Worm (Caenorhabditis elegans) whole organism, late embryonic: Measurements from ENCODE around the gene fbxa-12.
A peak's percentile ranks its signal among the peaks of the same experiment; 100 is the strongest.

Experiments used
- C08G9.2 ChIP-seq: sonication (generic microtip); optimal IDR thresholded peaks from 2 replicates; lab custom pipeline; 2016; ENCODE audit warnings: mild to moderate bottlenecking, missing genetic modification characterization, moderate library complexity, missing compliant biosample characterization
- K09A11.1 ChIP-seq: sonication (generic microtip); optimal IDR thresholded peaks from 2 replicates; lab custom pipeline; 2017; ENCODE audit warnings: antibody characterized with exemption, mild to moderate bottlenecking, missing genetic modification characterization, missing compliant biosample characterization; ENCODE audit not compliant: insufficient read depth
- T23F11.4 ChIP-seq: fragments of 200-800 bp; sonication (Bioruptor generic); optimal IDR thresholded peaks from 2 replicates; lab custom pipeline; 2018; ENCODE audit warnings: mild to moderate bottlenecking, missing genetic modification characterization, missing compliant biosample characterization
- Y22D7AL.16 ChIP-seq: sonication (generic microtip); optimal IDR thresholded peaks from 2 replicates; lab custom pipeline; 2016; ENCODE audit warnings: missing genetic modification characterization, missing compliant biosample characterization
- ahr-1 ChIP-seq: sonication (generic microtip); optimal IDR thresholded peaks from 2 replicates; lab custom pipeline; 2016; ENCODE audit warnings: missing genetic modification characterization, missing compliant biosample characterization
- ceh-14 ChIP-seq: sonication (generic microtip); optimal IDR thresholded peaks from 2 replicates; lab custom pipeline; 2016; ENCODE audit warnings: missing genotype, missing genetic modification characterization, missing compliant biosample characterization
- ceh-19 ChIP-seq: fragments of 200-800 bp; sonication (Bioruptor generic); optimal IDR thresholded peaks from 2 replicates; lab custom pipeline; 2018; ENCODE audit warnings: mild to moderate bottlenecking, missing genetic modification characterization, missing compliant biosample characterization
- ceh-2 ChIP-seq: sonication (generic microtip); optimal IDR thresholded peaks from 2 replicates; lab custom pipeline; 2016; ENCODE audit warnings: missing genotype, missing genetic modification characterization, missing compliant biosample characterization
- ceh-22 ChIP-seq: sonication (generic microtip); optimal IDR thresholded peaks from 2 replicates; lab custom pipeline; 2017; ENCODE audit warnings: missing biosample characterization, missing genetic modification characterization
- ceh-24 ChIP-seq: sonication (generic microtip); optimal IDR thresholded peaks from 2 replicates; lab custom pipeline; 2016; ENCODE audit warnings: mild to moderate bottlenecking, missing genetic modification characterization, missing compliant biosample characterization
- ceh-45 ChIP-seq: fragments of 200-800 bp; sonication (Bioruptor generic); IDR thresholded peaks from 2 replicates; pipeline ENCODE4 v1.3.6; 2022; ENCODE audit warnings: missing genetic modification reagents, missing genetic modification characterization, missing compliant biosample characterization
- ceh-48 ChIP-seq: sonication (generic microtip); optimal IDR thresholded peaks from 2 replicates; lab custom pipeline; 2016; ENCODE audit warnings: missing genetic modification characterization, inconsistent platforms, missing compliant biosample characterization
- ceh-9 ChIP-seq: sonication (generic microtip); optimal IDR thresholded peaks from 2 replicates; lab custom pipeline; 2016; ENCODE audit warnings: mild to moderate bottlenecking, missing genetic modification characterization, inconsistent platforms, missing compliant biosample characterization
- che-1 ChIP-seq: sonication (generic microtip); optimal IDR thresholded peaks from 2 replicates; lab custom pipeline; 2016; ENCODE audit warnings: mild to moderate bottlenecking, missing genetic modification characterization, missing compliant biosample characterization
- elt-2 ChIP-seq: sonication (generic microtip); optimal IDR thresholded peaks from 2 replicates; lab custom pipeline; 2016; ENCODE audit warnings: missing genetic modification reagents, missing genetic modification characterization, missing compliant biosample characterization
- elt-4 ChIP-seq: sonication (generic microtip); optimal IDR thresholded peaks from 2 replicates; lab custom pipeline; 2016; ENCODE audit warnings: missing genetic modification characterization, missing compliant biosample characterization
- ets-4 ChIP-seq: sonication (generic microtip); optimal IDR thresholded peaks from 2 replicates; lab custom pipeline; 2016; ENCODE audit warnings: missing genetic modification characterization, missing compliant biosample characterization
- fkh-10 ChIP-seq: fragments of 150-350 bp; optimal IDR thresholded peaks from 2 replicates; lab custom pipeline; 2014; ENCODE audit warnings: missing biosample characterization, missing genetic modification reagents, missing genetic modification characterization
- gmeb-2 ChIP-seq: sonication (generic microtip); optimal IDR thresholded peaks from 2 replicates; lab custom pipeline; 2016; ENCODE audit warnings: missing genetic modification characterization, inconsistent platforms, missing compliant biosample characterization
- hlh-13 ChIP-seq: fragments of 200-800 bp; sonication (Bioruptor generic); optimal IDR thresholded peaks from 2 replicates; lab custom pipeline; 2018; ENCODE audit warnings: mild to moderate bottlenecking, missing genetic modification characterization, missing compliant biosample characterization
- hlh-15 ChIP-seq: sonication (generic microtip); optimal IDR thresholded peaks from 2 replicates; lab custom pipeline; 2016; ENCODE audit warnings: missing genetic modification characterization, missing compliant biosample characterization
- hlh-30 ChIP-seq: sonication (generic microtip); optimal IDR thresholded peaks from 2 replicates; lab custom pipeline; 2017; ENCODE audit warnings: antibody characterized with exemption, missing genetic modification characterization, missing compliant biosample characterization; ENCODE audit not compliant: insufficient read depth
- hlh-6 ChIP-seq: sonication (generic microtip); optimal IDR thresholded peaks from 2 replicates; lab custom pipeline; 2016; ENCODE audit warnings: missing genotype, missing genetic modification characterization, missing compliant biosample characterization
- lim-6 ChIP-seq: sonication (generic microtip); optimal IDR thresholded peaks from 2 replicates; lab custom pipeline; 2016; ENCODE audit warnings: missing genetic modification characterization, missing compliant biosample characterization
- madf-2 ChIP-seq: sonication (generic microtip); optimal IDR thresholded peaks from 2 replicates; lab custom pipeline; 2017; ENCODE audit warnings: missing genetic modification characterization, missing compliant biosample characterization
- nfya-1 ChIP-seq: sonication (generic microtip); optimal IDR thresholded peaks from 2 replicates; lab custom pipeline; 2017; ENCODE audit warnings: missing genetic modification characterization, mild to moderate bottlenecking, missing compliant biosample characterization, antibody characterized with exemption, moderate library complexity
- nhr-11 ChIP-seq: fragments of 150-350 bp; optimal IDR thresholded peaks from 2 replicates; lab custom pipeline; 2014; ENCODE audit warnings: missing biosample characterization, missing genetic modification characterization
- nhr-232 ChIP-seq: sonication (generic microtip); optimal IDR thresholded peaks from 2 replicates; lab custom pipeline; 2016; ENCODE audit warnings: missing genetic modification characterization, missing compliant biosample characterization
- npax-4 ChIP-seq: sonication (generic microtip); optimal IDR thresholded peaks from 2 replicates; lab custom pipeline; 2016; ENCODE audit warnings: missing genetic modification characterization, missing compliant biosample characterization
- pha-2 ChIP-seq: sonication (generic microtip); optimal IDR thresholded peaks from 2 replicates; lab custom pipeline; 2017; ENCODE audit warnings: mild to moderate bottlenecking, missing genetic modification characterization, missing compliant biosample characterization
- pha-4 ChIP-seq: fragments of 150-350 bp; optimal IDR thresholded peaks from 2 replicates; lab custom pipeline; 2018; ENCODE audit warnings: missing biosample characterization, missing genetic modification reagents, missing genetic modification characterization
- pros-1 ChIP-seq: fragments of 150-350 bp; optimal IDR thresholded peaks from 2 replicates; lab custom pipeline; 2014; ENCODE audit warnings: missing biosample characterization, missing genetic modification reagents, missing genetic modification characterization
- ref-2 ChIP-seq: sonication (generic microtip); optimal IDR thresholded peaks from 2 replicates; lab custom pipeline; 2016; ENCODE audit warnings: missing genetic modification characterization, missing compliant biosample characterization
- sdc-2 ChIP-seq: sonication (generic microtip); optimal IDR thresholded peaks from 2 replicates; lab custom pipeline; 2016; ENCODE audit warnings: missing genotype, missing genetic modification characterization, missing compliant biosample characterization
- sox-4 ChIP-seq: sonication (generic microtip); optimal IDR thresholded peaks from 2 replicates; lab custom pipeline; 2017; ENCODE audit warnings: mild to moderate bottlenecking, missing genetic modification characterization, inconsistent platforms, missing compliant biosample characterization
- syd-9 ChIP-seq: sonication (generic microtip); optimal IDR thresholded peaks from 2 replicates; lab custom pipeline; 2016; ENCODE audit warnings: mild to moderate bottlenecking, missing genetic modification characterization, moderate library complexity, missing compliant biosample characterization
- tbx-2 ChIP-seq: sonication (generic microtip); optimal IDR thresholded peaks from 2 replicates; lab custom pipeline; 2016; ENCODE audit warnings: missing genetic modification characterization, missing compliant biosample characterization
- ttx-3 ChIP-seq: sonication (generic microtip); optimal IDR thresholded peaks from 2 replicates; lab custom pipeline; 2016; ENCODE audit warnings: missing genetic modification reagents, missing genetic modification characterization, missing compliant biosample characterization
- unc-42 ChIP-seq: sonication (generic microtip); optimal IDR thresholded peaks from 2 replicates; lab custom pipeline; 2016; ENCODE audit warnings: missing genotype, missing genetic modification characterization, missing compliant biosample characterization
- unc-55 ChIP-seq: sonication (generic microtip); optimal IDR thresholded peaks from 2 replicates; lab custom pipeline; 2017; ENCODE audit warnings: missing biosample characterization, missing genetic modification reagents, missing genetic modification characterization

The fbxa-12 gene

ce11 chrIII:2239587-2240144, 20.2 kb downstream of the fbxa-12 start, which contains the start of gene C39B5.10:
Gene C39B5.10, minus strand, starts transcription at chrIII:2239637.
- no peak for TF ChIP-seq syd-9 (tag; lab: Kevin White, UChicago)
- TF ChIP-seq elt-2 (tag; lab: Kevin White, UChicago) = peak; percentile 13

- TF ChIP-seq pros-1 (tag; lab: Kevin White, UChicago) = no peak
- TF ChIP-seq ceh-9 (tag; lab: Kevin White, UChicago) = no peak
- TF ChIP-seq nfya-1 = no peak
- no peak for TF ChIP-seq ceh-45 (GFP tag; lab: Robert Waterston, UW)
- no peak for TF ChIP-seq fkh-10
- TF ChIP-seq pha-2 (tag; lab: Kevin White, UChicago) = no peak
- no peak for TF ChIP-seq hlh-6 (tag; lab: Kevin White, UChicago)
- TF ChIP-seq nhr-232 (tag; lab: Kevin White, UChicago) = no peak
- TF ChIP-seq K09A11.1 = no peak
- TF ChIP-seq npax-4 (tag; lab: Kevin White, UChicago) = no peak
- no peak for TF ChIP-seq ceh-24 (tag; lab: Kevin White, UChicago)
- TF ChIP-seq unc-55 = no peak
- no peak for TF ChIP-seq lim-6
- TF ChIP-seq C08G9.2 (tag; lab: Kevin White, UChicago) = no peak
- TF ChIP-seq madf-2 = no peak
- TF ChIP-seq gmeb-2 (tag; lab: Kevin White, UChicago) = no peak
- no peak for TF ChIP-seq hlh-15 (tag; lab: Kevin White, UChicago)
- TF ChIP-seq elt-4 = no peak
These were observed 21.0 kb downstream of the fbxa-12 start, which contains the start of gene srz-56 for ce11 chrIII:2240471-2240870. Gene srz-56, plus strand, starts transcription at chrIII:2240771.

- TF ChIP-seq syd-9 (tag; lab: Kevin White, UChicago) (no peak), unc-42 (tag; lab: Kevin White, UChicago) (no peak), unc-55 (no peak), Y22D7AL.16 (no peak), tbx-2 (tag; lab: Kevin White, UChicago) (no peak), che-1 (no peak), sox-4 (tag; lab: Kevin White, UChicago) (no peak), nhr-11 (tag; lab: Kevin White, UChicago) (no peak), hlh-13 (GFP tag; lab: Kevin White, UChicago) (no peak), hlh-6 (tag; lab: Kevin White, UChicago) (no peak), hlh-30 (tag; lab: Kevin White, UChicago) (no peak), ceh-14 (tag; lab: Kevin White, UChicago) (no peak), ttx-3 (tag; lab: Kevin White, UChicago) (no peak), ets-4 (tag; lab: Kevin White, UChicago) (no peak), pha-4 (tag; lab: Kevin White, UChicago) (no peak), ref-2 (no peak), ahr-1 (no peak), npax-4 (tag; lab: Kevin White, UChicago) (no peak), pros-1 (tag; lab: Kevin White, UChicago) (no peak), lim-6 (no peak)
These were observed 24.1 kb downstream of the fbxa-12 start for ce11 chrIII:2243617-2244016.

- TF ChIP-seq fkh-10 = no peak
- TF ChIP-seq ahr-1 = no peak
- no peak for TF ChIP-seq ceh-2 (tag; lab: Kevin White, UChicago)
- no peak for TF ChIP-seq ceh-19 (GFP tag; lab: Kevin White, UChicago)
- TF ChIP-seq nfya-1 = no peak
- no peak for TF ChIP-seq ceh-48
- no peak for TF ChIP-seq ceh-22 (tag; lab: Kevin White, UChicago)
- no peak for TF ChIP-seq madf-2
- no peak for TF ChIP-seq T23F11.4 (GFP tag; lab: Kevin White, UChicago)
- TF ChIP-seq sox-4 (tag; lab: Kevin White, UChicago) = no peak
- TF ChIP-seq syd-9 (tag; lab: Kevin White, UChicago) = no peak
- TF ChIP-seq unc-42 (tag; lab: Kevin White, UChicago) = no peak
- no peak for TF ChIP-seq sdc-2 (tag; lab: Kevin White, UChicago)
These were observed 26.2 kb downstream of the fbxa-12 start, which contains the start of gene srd-67 for ce11 chrIII:2245727-2246126. Gene srd-67, minus strand, starts transcription at chrIII:2245827.
